Worm (Caenorhabditis elegans) whole organism, young adult: ENCODE results near the gene B0454.6.

Experiments used
- Y53F4B.3 ChIP-seq: fragments of 200-800 bp; sonication (Bioruptor generic); IDR thresholded peaks from 2 replicates; pipeline ENCODE4 v1.3.6; 2022; ENCODE audit warnings: missing genetic modification reagents, missing genetic modification characterization, missing compliant biosample characterization
- aptf-2 ChIP-seq: fragments of 200-800 bp; sonication (Bioruptor generic); conservative IDR thresholded peaks from 2 replicates; pipeline ENCODE4 v1.3.6; 2022; ENCODE audit warnings: missing genetic modification reagents, missing genetic modification characterization, missing compliant biosample characterization
- athp-1 ChIP-seq: sonication (generic microtip); optimal IDR thresholded peaks from 2 replicates; lab custom pipeline; 2017; ENCODE audit warnings: mild to moderate bottlenecking, missing genetic modification characterization, missing compliant biosample characterization
- dox-1 ChIP-seq: fragments of 200-800 bp; sonication (Bioruptor generic); IDR thresholded peaks from 2 replicates; pipeline ENCODE4 v1.3.6; 2022; ENCODE audit warnings: missing genetic modification reagents, missing genetic modification characterization, missing compliant biosample characterization
- nfya-1 ChIP-seq: sonication (generic microtip); optimal IDR thresholded peaks from 2 replicates; lab custom pipeline; 2017; ENCODE audit warnings: antibody characterized with exemption, missing compliant biosample characterization, missing genetic modification characterization, borderline replicate concordance; ENCODE audit not compliant: insufficient read depth
- nhr-27 ChIP-seq: fragments of 200-800 bp; sonication (Bioruptor generic); optimal IDR thresholded peaks from 2 replicates; lab custom pipeline; 2018; ENCODE audit warnings: mild to moderate bottlenecking, missing genetic modification characterization, moderate library complexity, missing compliant biosample characterization

ce11 chrII:3030416-3030815 lies 2.2 kb upstream of the B0454.6 start:
- TF ChIP-seq aptf-2 (GFP tag; lab: Robert Waterston, UW) (no peak), Y53F4B.3 (no peak), athp-1 (tag; lab: Kevin White, UChicago) (no peak), dox-1 (no peak), nhr-27 (tag; lab: Kevin White, UChicago) (no peak), nfya-1 (tag; lab: Kevin White, UChicago) (no peak)
